Worm (Caenorhabditis elegans) whole organism, dauer: ENCODE data around the gene ZK105.11.

Source experiments
- unc-62 ChIP-seq: sonication (generic microtip); optimal IDR thresholded peaks from 2 replicates; lab custom pipeline; 2017; ENCODE audit warnings: missing biosample characterization, missing genetic modification reagents, missing genetic modification characterization

The ZK105.11 gene

DNA sequence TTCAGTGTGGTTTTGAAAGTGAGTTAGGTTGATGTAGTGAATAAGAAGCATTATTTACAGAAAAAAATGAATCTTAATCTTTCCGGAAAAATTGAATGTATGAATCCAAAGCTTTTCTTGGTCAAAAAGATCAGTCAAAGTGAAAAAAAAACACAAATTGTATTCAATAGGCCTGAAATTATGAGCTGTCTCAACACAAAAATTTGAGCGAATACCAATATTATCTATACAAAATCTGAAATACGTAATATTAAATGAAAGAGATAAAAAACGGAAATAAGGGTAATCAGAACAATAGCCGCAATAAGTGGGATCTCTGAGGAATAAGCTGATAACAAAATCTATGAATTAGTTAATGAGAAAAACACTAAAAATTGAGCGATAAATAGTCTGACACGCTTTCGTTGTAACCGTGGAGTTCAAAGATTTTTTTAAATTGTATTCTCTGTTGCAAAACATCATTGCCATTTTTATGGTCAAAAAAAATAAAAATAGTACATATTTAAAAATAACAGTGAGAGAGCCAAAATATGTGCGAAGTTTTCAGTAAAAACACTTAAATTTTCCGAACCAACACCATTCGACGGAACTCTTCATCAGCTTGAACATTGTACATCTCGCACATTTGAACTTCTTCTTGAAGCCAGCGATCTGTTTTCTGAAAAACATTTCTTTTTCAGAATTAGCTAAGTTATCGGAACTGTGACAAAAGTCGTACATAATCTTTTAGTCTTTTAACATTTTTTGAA lies 24.3 kb downstream of the ZK105.11 start, which contains the start of gene sre-11:
sre-11 (minus strand) TSS at position 51 of the 749 bp plus-strand sequence.
- TF ChIP-seq unc-62 = no peak

DNA sequence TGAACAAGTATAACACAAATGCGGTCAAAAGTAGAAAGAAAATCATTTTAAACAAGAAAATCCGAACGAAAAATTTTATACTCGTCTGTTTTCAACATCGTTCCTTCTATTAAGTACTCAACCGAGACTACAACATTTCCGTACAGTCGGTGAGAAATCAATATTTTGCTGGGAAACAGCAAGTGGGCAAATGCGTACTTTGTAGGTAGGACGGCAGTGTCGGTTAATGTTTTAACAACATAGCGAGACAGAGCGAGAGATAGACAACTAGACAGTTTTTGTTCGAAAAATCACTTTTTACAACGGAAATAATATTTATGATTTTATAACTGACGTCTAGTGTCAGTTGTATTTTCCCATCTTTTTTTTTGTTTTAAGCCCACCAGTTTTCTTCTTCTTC lies 27.0 kb downstream of the ZK105.11 start, which contains the start of gene cyp-33A1:
cyp-33A1 (minus strand) TSS at position 72 of the 400 bp plus-strand sequence.
- no peak for TF ChIP-seq unc-62

DNA sequence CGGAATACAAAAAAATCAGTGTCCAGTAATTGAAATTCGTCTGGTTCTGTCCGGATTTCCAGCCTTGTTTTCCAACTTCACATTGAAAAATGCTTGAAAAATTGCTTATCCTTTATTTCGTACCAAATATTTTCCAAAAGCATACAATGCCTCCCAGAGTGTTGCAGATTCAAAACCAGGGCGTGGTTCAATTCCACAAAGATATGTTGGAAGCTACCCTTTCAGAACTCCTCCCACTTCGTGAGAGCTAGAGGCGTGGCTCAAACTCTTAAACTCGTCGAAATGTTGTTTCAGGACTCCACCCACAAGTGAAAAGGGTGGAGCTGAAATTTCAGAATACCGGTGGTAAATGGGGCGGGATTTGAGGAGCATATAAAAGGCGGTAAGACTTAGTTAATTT lies 32.5 kb downstream of the ZK105.11 start, which contains the start of gene C12D5.3:
C12D5.3 (plus strand) TSS at position 301 of the 400 bp plus-strand sequence.
- no peak for TF ChIP-seq unc-62

DNA sequence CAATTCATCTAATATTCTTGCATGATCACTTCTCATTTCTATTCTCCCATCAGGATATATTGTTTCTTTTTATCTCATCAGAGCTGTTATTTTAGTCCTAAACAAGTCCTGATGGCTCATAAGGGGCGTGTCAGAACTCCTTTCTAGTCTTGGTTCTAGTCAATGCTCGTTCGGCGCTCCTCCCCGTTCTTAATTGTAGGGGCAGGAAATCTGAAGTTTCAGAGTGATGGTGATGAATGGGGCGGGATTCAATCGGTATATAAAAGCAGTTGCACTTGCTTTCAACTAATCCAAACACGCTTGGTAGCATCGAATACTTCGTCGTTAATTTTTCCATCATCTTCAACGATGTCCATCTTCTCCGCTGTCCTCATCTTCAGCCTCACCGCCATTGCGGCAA lies 36.2 kb downstream of the ZK105.11 start, which contains the start of gene C12D5.4:
C12D5.4 (plus strand) TSS at position 301 of the 400 bp plus-strand sequence.
- TF ChIP-seq unc-62 = no peak

DNA sequence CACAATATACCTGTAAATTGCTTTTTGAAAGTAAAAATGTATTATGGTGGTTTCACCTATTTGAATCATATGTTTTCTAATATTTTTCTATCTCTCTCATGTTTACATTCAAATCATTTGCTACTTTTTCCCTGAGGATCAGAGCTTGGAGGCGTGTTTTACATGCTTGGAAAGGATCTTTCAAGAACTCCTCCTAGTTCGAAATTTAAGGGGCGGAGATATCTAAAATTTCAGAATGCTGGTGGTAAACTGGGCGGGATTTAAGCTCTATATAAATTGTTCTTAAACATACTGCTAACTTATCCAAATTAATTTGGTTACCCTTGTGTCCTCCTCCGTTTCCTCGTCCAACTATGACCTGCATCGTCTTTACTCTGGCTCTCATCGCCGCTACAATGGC lies 40.5 kb downstream of the ZK105.11 start, which contains the start of gene C12D5.5:
C12D5.5 (plus strand) TSS at position 301 of the 400 bp plus-strand sequence.
- no peak for TF ChIP-seq unc-62
